Fruit fly (Drosophila melanogaster) whole organism, embryonic: Measurements from ENCODE around the gene defl.

Experiments used
- Adf1 ChIP-seq: fragments of 200-800 bp; sonication (Bioruptor generic); IDR thresholded peaks from 2 replicates; pipeline ENCODE4 v1.3.6; 2022; ENCODE audit warnings: missing biosample characterization, missing genetic modification characterization
- Asciz ChIP-seq: fragments of 200-800 bp; sonication (Bioruptor generic); optimal IDR thresholded peaks from 2 replicates; lab custom pipeline; 2017; ENCODE audit warnings: missing biosample characterization, mild to moderate bottlenecking, missing genetic modification characterization, missing genetic modification reagents
- Atf3 ChIP-seq: fragments of 200-800 bp; sonication (Bioruptor generic); optimal IDR thresholded peaks from 3 replicates; lab custom pipeline; 2016; ENCODE audit warnings: missing biosample characterization, missing genetic modification characterization
- BEAF-32 ChIP-seq: fragments of 200-800 bp; sonication (Bioruptor generic); optimal IDR thresholded peaks from 3 replicates; lab custom pipeline; 2017; ENCODE audit warnings: missing biosample characterization, missing genetic modification characterization, mild to moderate bottlenecking, moderate library complexity, missing genetic modification reagents
- CG11398 ChIP-seq: fragments of 200-800 bp; sonication (Bioruptor generic); optimal IDR thresholded peaks from 2 replicates; lab custom pipeline; 2016; ENCODE audit warnings: missing biosample characterization, missing genetic modification characterization
- CG11456 ChIP-seq: fragments of 200-800 bp; sonication (Bioruptor generic); IDR thresholded peaks from 3 replicates; pipeline ENCODE4 v1.3.6; 2022; ENCODE audit warnings: missing biosample characterization, missing genetic modification characterization
- CG11504 ChIP-seq: fragments of 200-800 bp; sonication (Bioruptor generic); optimal IDR thresholded peaks from 3 replicates; lab custom pipeline; 2019; ENCODE audit warnings: missing biosample characterization, mild to moderate bottlenecking, missing genetic modification characterization, moderate library complexity
- CG12236 ChIP-seq: fragments of 200-800 bp; sonication (Bioruptor generic); optimal IDR thresholded peaks from 2 replicates; lab custom pipeline; 2016; ENCODE audit warnings: missing biosample characterization, missing genetic modification characterization
- CG15479 ChIP-seq: fragments of 200-800 bp; sonication (Bioruptor generic); optimal IDR thresholded peaks from 3 replicates; lab custom pipeline; 2019; ENCODE audit warnings: missing biosample characterization, mild to moderate bottlenecking, missing genetic modification characterization, moderate library complexity
- CG17359 ChIP-seq: fragments of 200-800 bp; sonication (Bioruptor generic); optimal IDR thresholded peaks from 3 replicates; lab custom pipeline; 2018; ENCODE audit warnings: missing biosample characterization, mild to moderate bottlenecking, missing genetic modification characterization, moderate library complexity
- CG17385 ChIP-seq: fragments of 200-800 bp; sonication (Bioruptor generic); optimal IDR thresholded peaks from 3 replicates; lab custom pipeline; 2018; ENCODE audit warnings: missing biosample characterization, mild to moderate bottlenecking, missing genetic modification characterization
- CG17802 ChIP-seq: fragments of 200-800 bp; sonication (Bioruptor generic); optimal IDR thresholded peaks from 2 replicates; lab custom pipeline; 2018; ENCODE audit warnings: missing biosample characterization, mild to moderate bottlenecking, missing genetic modification characterization, moderate library complexity
- CG2199 ChIP-seq: fragments of 200-800 bp; sonication (Bioruptor generic); IDR thresholded peaks from 3 replicates; pipeline ENCODE4 v1.3.6; 2022; ENCODE audit warnings: missing biosample characterization, missing genetic modification characterization
- CG31388 ChIP-seq: fragments of 200-800 bp; sonication (Bioruptor generic); optimal IDR thresholded peaks from 2 replicates; lab custom pipeline; 2016; ENCODE audit warnings: missing biosample characterization, missing genetic modification characterization
- CG3281 ChIP-seq: fragments of 200-800 bp; sonication (Bioruptor generic); optimal IDR thresholded peaks from 3 replicates; lab custom pipeline; 2017; ENCODE audit warnings: missing biosample characterization, mild to moderate bottlenecking, missing genetic modification characterization
- CG33557 ChIP-seq: fragments of 200-800 bp; sonication (Bioruptor generic); optimal IDR thresholded peaks from 2 replicates; lab custom pipeline; 2019; ENCODE audit warnings: missing biosample characterization, mild to moderate bottlenecking, missing genetic modification characterization, moderate library complexity
- CG34376 ChIP-seq: fragments of 200-800 bp; sonication (Bioruptor generic); optimal IDR thresholded peaks from 2 replicates; lab custom pipeline; 2018; ENCODE audit warnings: missing biosample characterization, mild to moderate bottlenecking, missing genetic modification characterization
- CG3995 ChIP-seq: fragments of 200-800 bp; sonication (Bioruptor generic); optimal IDR thresholded peaks from 3 replicates; lab custom pipeline; 2016; ENCODE audit warnings: missing biosample characterization, missing genetic modification characterization
- CG4360 ChIP-seq: fragments of 200-800 bp; sonication (Bioruptor generic); IDR thresholded peaks from 2 replicates; pipeline ENCODE4 v1.3.6; 2022; ENCODE audit warnings: missing biosample characterization, missing genetic modification characterization
- CG4617 ChIP-seq: fragments of 200-800 bp; sonication (Bioruptor generic); optimal IDR thresholded peaks from 3 replicates; lab custom pipeline; 2016; ENCODE audit warnings: missing biosample characterization, missing genetic modification characterization, borderline replicate concordance
- CG4854 ChIP-seq: fragments of 200-800 bp; sonication (Bioruptor generic); optimal IDR thresholded peaks from 2 replicates; lab custom pipeline; 2016; ENCODE audit warnings: missing biosample characterization, missing genetic modification characterization, inconsistent platforms
- CG6813 ChIP-seq: fragments of 200-800 bp; sonication (Bioruptor generic); optimal IDR thresholded peaks from 2 replicates; lab custom pipeline; 2017; ENCODE audit warnings: missing biosample characterization, missing genetic modification characterization, mild to moderate bottlenecking, moderate library complexity, missing genetic modification reagents
- CG7987 ChIP-seq: fragments of 200-800 bp; sonication (Bioruptor generic); optimal IDR thresholded peaks from 2 replicates; lab custom pipeline; 2018; ENCODE audit warnings: missing biosample characterization, mild to moderate bottlenecking, missing genetic modification characterization, moderate library complexity
- CG8089 ChIP-seq: fragments of 200-800 bp; sonication (Bioruptor generic); optimal IDR thresholded peaks from 3 replicates; lab custom pipeline; 2016; ENCODE audit warnings: missing biosample characterization, missing genetic modification characterization
- CG8478 ChIP-seq: fragments of >200 bp; optimal IDR thresholded peaks from 2 replicates; lab custom pipeline; 2018
- CG9797 ChIP-seq: fragments of 200-800 bp; sonication (Bioruptor generic); optimal IDR thresholded peaks from 3 replicates; lab custom pipeline; 2018; ENCODE audit warnings: missing biosample characterization, mild to moderate bottlenecking, missing genetic modification characterization
- CG9817 ChIP-seq: fragments of 200-800 bp; sonication (Bioruptor generic); optimal IDR thresholded peaks from 2 replicates; lab custom pipeline; 2018; ENCODE audit warnings: missing biosample characterization, mild to moderate bottlenecking, missing genetic modification characterization, moderate library complexity
- CHES-1-like ChIP-seq: fragments of 200-800 bp; sonication (Bioruptor generic); optimal IDR thresholded peaks from 2 replicates; lab custom pipeline; 2016; ENCODE audit warnings: missing biosample characterization, missing genetic modification characterization
- Dip2 ChIP-seq: fragments of 200-800 bp; sonication (Bioruptor generic); IDR thresholded peaks from 2 replicates; pipeline ENCODE4 v1.3.6; 2022; ENCODE audit warnings: missing biosample characterization, missing genetic modification characterization
- Dll ChIP-seq: fragments of 200-800 bp; sonication (Bioruptor generic); IDR thresholded peaks from 4 replicates; pipeline ENCODE4 v1.3.6; 2022; ENCODE audit warnings: missing biosample characterization, missing genetic modification characterization; ENCODE audit not compliant: partially characterized antibody
- Eip74EF ChIP-seq, 2 experiments: fragments of 200-800 bp in 1 of 2; fragments of >200 bp in 1 of 2; sonication (Bioruptor generic) in 1 of 2; optimal IDR thresholded peaks; 2 replicates each; lab custom pipeline; 2017 to 2019; ENCODE audit warnings: missing biosample characterization in 2 of 2, missing genetic modification characterization in 2 of 2, mild to moderate bottlenecking in 1 of 2, moderate library complexity in 1 of 2
- GATAe ChIP-seq: fragments of 200-800 bp; sonication (Bioruptor generic); conservative IDR thresholded peaks from 2 replicates; pipeline ENCODE4 v1.3.6; 2022; ENCODE audit warnings: missing biosample characterization, missing genetic modification characterization
- Hmr ChIP-seq: fragments of 200-800 bp; sonication (Bioruptor generic); optimal IDR thresholded peaks from 3 replicates; lab custom pipeline; 2017; ENCODE audit warnings: mild to moderate bottlenecking, missing biosample characterization, missing genetic modification reagents, missing genetic modification characterization
- Mes4 ChIP-seq: fragments of 200-800 bp; sonication (Bioruptor generic); optimal IDR thresholded peaks from 2 replicates; lab custom pipeline; 2016; ENCODE audit warnings: missing biosample characterization, missing genetic modification characterization
- Ptx1 ChIP-seq: fragments of 200-800 bp; sonication (Bioruptor generic); IDR thresholded peaks from 2 replicates; pipeline ENCODE4 v1.3.6; 2022; ENCODE audit warnings: missing biosample characterization, missing genetic modification characterization
- Side ChIP-seq: fragments of 200-800 bp; sonication (Bioruptor generic); optimal IDR thresholded peaks from 2 replicates; lab custom pipeline; 2016; ENCODE audit warnings: missing biosample characterization, missing genetic modification characterization
- Six4 ChIP-seq: fragments of 200-800 bp; sonication (Bioruptor generic); optimal IDR thresholded peaks from 2 replicates; lab custom pipeline; 2016; ENCODE audit warnings: missing biosample characterization, missing genetic modification characterization
- Trl ChIP-seq, 3 experiments: fragments of >200 bp in 2 of 3; fragments of 200-800 bp in 1 of 3; sonication (Bioruptor generic) in 1 of 3; optimal IDR thresholded peaks; 2 replicates in 1 of 3; 3 replicates in 2 of 3; lab custom pipeline; 2016 to 2017; ENCODE audit warnings: missing biosample characterization in 1 of 3, missing genetic modification characterization in 1 of 3
- emc ChIP-seq: fragments of 200-800 bp; sonication (Bioruptor generic); optimal IDR thresholded peaks from 2 replicates; lab custom pipeline; 2016; ENCODE audit warnings: missing biosample characterization, missing genetic modification characterization
- fd96Cb ChIP-seq: fragments of 200-800 bp; sonication (Bioruptor generic); optimal IDR thresholded peaks from 2 replicates; lab custom pipeline; 2018; ENCODE audit warnings: missing biosample characterization, mild to moderate bottlenecking, missing genetic modification characterization, moderate library complexity
- ind ChIP-seq: fragments of 200-800 bp; sonication (Bioruptor generic); optimal IDR thresholded peaks from 3 replicates; lab custom pipeline; 2016; ENCODE audit warnings: missing biosample characterization, missing genetic modification characterization
- onecut ChIP-seq: fragments of 200-800 bp; sonication (Bioruptor generic); IDR thresholded peaks from 2 replicates; pipeline ENCODE4 v1.3.6; 2022; ENCODE audit warnings: missing biosample characterization, missing genetic modification characterization
- pum ChIP-seq: fragments of 200-800 bp; sonication (Bioruptor generic); optimal IDR thresholded peaks from 2 replicates; lab custom pipeline; 2016; ENCODE audit warnings: missing biosample characterization, missing genetic modification characterization
- sens ChIP-seq: fragments of 200-800 bp; sonication (Bioruptor generic); peaks from one replicate; lab custom pipeline; 2016; ENCODE audit warnings: missing biosample characterization, missing genetic modification characterization
- sna ChIP-seq: fragments of 200-800 bp; sonication (Bioruptor generic); IDR thresholded peaks from 2 replicates; pipeline ENCODE4 v1.3.6; 2022; ENCODE audit warnings: missing biosample characterization, missing genetic modification characterization; ENCODE audit not compliant: partially characterized antibody
- trem ChIP-seq: fragments of 200-800 bp; optimal IDR thresholded peaks from 3 replicates; lab custom pipeline; 2019; ENCODE audit warnings: missing biosample characterization, mild to moderate bottlenecking, missing genetic modification characterization, moderate library complexity
- tup ChIP-seq: fragments of 200-800 bp; sonication (Bioruptor generic); optimal IDR thresholded peaks from 2 replicates; lab custom pipeline; 2016; ENCODE audit warnings: missing biosample characterization, mild to moderate bottlenecking, missing genetic modification characterization, moderate library complexity
- unc-4 ChIP-seq: fragments of 200-800 bp; sonication (Bioruptor generic); IDR thresholded peaks from 2 replicates; pipeline ENCODE4 v1.3.6; 2022; ENCODE audit warnings: missing biosample characterization, missing genetic modification characterization; ENCODE audit not compliant: partially characterized antibody
- vnd ChIP-seq: fragments of 200-800 bp; sonication (Bioruptor generic); IDR thresholded peaks from 3 replicates; pipeline ENCODE4 v1.3.6; 2022; ENCODE audit warnings: missing biosample characterization, missing genetic modification characterization; ENCODE audit not compliant: partially characterized antibody

The defl gene

DNA sequence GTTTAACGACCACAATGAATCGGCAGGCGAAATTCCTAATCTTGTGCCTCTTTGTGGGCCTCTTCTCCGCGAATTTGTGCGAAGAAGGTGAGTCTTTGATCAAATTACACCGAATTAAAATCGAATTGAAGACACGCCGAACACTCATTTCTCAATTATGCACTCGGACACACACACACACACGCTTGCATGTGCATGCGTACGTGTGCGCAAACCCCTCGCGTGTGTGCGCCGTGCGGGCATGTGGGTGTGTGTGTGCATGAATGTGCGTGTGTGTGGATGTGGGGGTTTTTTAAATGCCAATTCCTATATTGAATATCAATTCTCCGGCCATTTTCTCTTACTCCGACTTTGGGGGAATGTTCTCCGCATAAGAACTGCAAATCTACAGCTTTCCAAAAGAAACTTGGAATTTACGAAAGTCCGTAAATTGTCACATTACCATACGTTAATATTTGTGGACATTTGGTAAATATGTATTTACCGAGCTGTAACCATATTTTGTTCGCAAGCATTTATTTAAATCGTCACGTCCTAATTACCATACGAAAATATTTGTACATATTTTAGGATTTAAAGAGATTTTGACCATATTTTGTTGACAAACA is 8.6 kb upstream of the defl start (continued):
- TF ChIP-seq ind (GFP tag; lab: Kevin White, UChicago) (no peak), CG6813 (GFP tag; lab: Kevin White, UChicago) (no peak), CG9817 (tag; lab: Kevin White, UChicago) (no peak), GATAe (no peak), onecut (GFP tag; lab: Robert Waterston, UW) (0 out of 2 replicates have a peak, but pooled peaks have one; percentile 3), CG34376 (peak; percentile 10), Six4 (no peak), Dll (0 out of 4 replicates have a peak, but pooled peaks have one; percentile 26), CG3995 (GFP tag; lab: Kevin White, UChicago) (no peak), CG11456 (GFP tag; lab: Robert Waterston, UW) (no peak), CG11398 (GFP tag; lab: Kevin White, UChicago) (no peak), Ptx1 (no peak), CG33557 (GFP tag; lab: Kevin White, UChicago) (no peak), CG2199 (0 out of 3 replicates have a peak, but pooled peaks have one; percentile 70), Atf3 (GFP tag; lab: Kevin White, UChicago) (no peak), CG3281 (GFP tag; lab: Kevin White, UChicago) (no peak), CHES-1-like (GFP tag; lab: Kevin White, UChicago) (no peak), Hmr (GFP tag; lab: Kevin White, UChicago) (no peak), CG31388 (no peak), CG9797 (GFP tag; lab: Kevin White, UChicago) (no peak), Adf1 (GFP tag; lab: Robert Waterston, UW) (no peak), pum (GFP tag; lab: Kevin White, UChicago) (no peak), vnd (GFP tag; lab: Robert Waterston, UW) (no peak), Side (no peak), Eip74EF (GFP tag; optimal IDR thresholded peaks at IDR 0.05; lab: Kevin White, UChicago) (no peak), Mes4 (GFP tag; lab: Kevin White, UChicago) (no peak), unc-4 (GFP tag; lab: Robert Waterston, UW) (no peak), CG4854 (GFP tag; lab: Kevin White, UChicago) (no peak), trem (tag; lab: Kevin White, UChicago) (no peak), CG8478 (lab: Kevin White, UChicago) (peak; percentile 88), CG17385 (no peak), Asciz (GFP tag; lab: Kevin White, UChicago) (peak; percentile 30), Dip2 (GFP tag; lab: Robert Waterston, UW) (no peak), sens (GFP tag; lab: Kevin White, UChicago) (no peak), CG11504 (tag; lab: Kevin White, UChicago) (no peak), CG7987 (no peak), CG15479 (GFP tag; lab: Kevin White, UChicago) (peak; percentile 64), CG17359 (no peak), sna (no peak), CG4360 (no peak), emc (no peak), CG4617 (GFP tag; lab: Kevin White, UChicago) (peak; percentile 22), CG12236 (GFP tag; lab: Kevin White, UChicago) (no peak), BEAF-32 (GFP tag; lab: Kevin White, UChicago) (no peak), CG17802 (tag; lab: Kevin White, UChicago) (no peak), CG8089 (no peak), Trl (optimal IDR thresholded peaks at IDR 0.05; lab: Kevin White, UChicago) (peak in 1 of 2 experiments; percentile 29), Trl (GFP tag; optimal IDR thresholded peaks at IDR 0.05; lab: Kevin White, UChicago) (no peak), tup (GFP tag; lab: Kevin White, UChicago) (no peak), fd96Cb (tag; lab: Kevin White, UChicago) (no peak)
